Fruit fly (Drosophila melanogaster): Measurements from ENCODE around the gene CG17681.

The CG17681 gene

dm6 chr2L:18137591-18138247 lies 15.2 kb upstream of the CG17681 start, which contains the start of gene kel (continued):
- TF ChIP-seq CG4360 (GFP tag; IDR thresholded peaks at IDR 0.05) = peak; percentile 95
- TF ChIP-seq CG17568 (GFP tag; optimal IDR thresholded peaks at IDR 0.05) = peak; percentile 60
- peak; percentile 19 for TF ChIP-seq CG10654 (GFP tag; optimal IDR thresholded peaks at IDR 0.05)
- TF ChIP-seq bab2 (GFP tag; optimal IDR thresholded peaks at IDR 0.05) = peak; percentile 16
- TF ChIP-seq exex (tag; optimal IDR thresholded peaks at IDR 0.05) = no peak
- TF ChIP-seq CG5180 (GFP tag; optimal IDR thresholded peaks at IDR 0.05) = peak; percentile 13
- TF ChIP-seq CG12391 (tag; optimal IDR thresholded peaks at IDR 0.05) = peak; percentile 67
- TF ChIP-seq CG16779 (GFP tag; IDR thresholded peaks at IDR 0.05) = no peak
- TF ChIP-seq Tbp (GFP tag; optimal IDR thresholded peaks at IDR 0.05) = no peak
- TF ChIP-seq Fer1 (GFP tag; optimal IDR thresholded peaks at IDR 0.05) = peak; percentile 71
- no peak for TF ChIP-seq CG6272 (GFP tag; IDR thresholded peaks at IDR 0.05)
- peak; percentile 39 for TF ChIP-seq cad (GFP tag; optimal IDR thresholded peaks at IDR 0.05)
- TF ChIP-seq Pdp1 (GFP tag; optimal IDR thresholded peaks at IDR 0.05) = peak in 1 of 2 experiments; percentile 42
- TF ChIP-seq bbx (GFP tag; IDR thresholded peaks at IDR 0.05; ENCODE audit: partially characterized antibody) = peak; percentile 87
- no peak for TF ChIP-seq maf-S (GFP tag; optimal IDR thresholded peaks at IDR 0.05)
- TF ChIP-seq CG13287 (GFP tag; IDR thresholded peaks at IDR 0.05; ENCODE audit: partially characterized antibody) = peak; percentile 82
- TF ChIP-seq CG31224 (GFP tag; IDR thresholded peaks at IDR 0.05) = no peak
- TF ChIP-seq onecut (GFP tag; IDR thresholded peaks at IDR 0.05) = peak; percentile 42
- TF ChIP-seq insv (GFP tag; optimal IDR thresholded peaks at IDR 0.05) = no peak
- TF ChIP-seq da (GFP tag; optimal IDR thresholded peaks at IDR 0.05) = no peak

- TF ChIP-seq H2.0 (GFP tag; IDR thresholded peaks at IDR 0.05) (no peak), CG4820 (GFP tag; optimal IDR thresholded peaks at IDR 0.05) (no peak), slbo (GFP tag; IDR thresholded peaks at IDR 0.05) (no peak), CG17612 (GFP tag; IDR thresholded peaks at IDR 0.05) (no peak), CG4360 (GFP tag; IDR thresholded peaks at IDR 0.05) (no peak), CG11398 (GFP tag; optimal IDR thresholded peaks at IDR 0.05) (no peak), CG6765 (GFP tag; optimal IDR thresholded peaks at IDR 0.05) (no peak), Opbp (GFP tag; IDR thresholded peaks at IDR 0.05; ENCODE audit: partially characterized antibody) (no peak), CG11560 (tag; IDR thresholded peaks at IDR 0.05) (no peak), zen2 (GFP tag; IDR thresholded peaks at IDR 0.05; ENCODE audit: partially characterized antibody) (0 out of 3 replicates have a peak, but pooled peaks have one; percentile 33), Trl (optimal IDR thresholded peaks at IDR 0.05) (no peak), Trl (GFP tag; optimal IDR thresholded peaks at IDR 0.05) (no peak), Hr39 (optimal IDR thresholded peaks at IDR 0.05) (peak; percentile 80), sens-2 (GFP tag; IDR thresholded peaks at IDR 0.05) (no peak), jigr1 (GFP tag; IDR thresholded peaks at IDR 0.05) (no peak), CG4404 (GFP tag; IDR thresholded peaks at IDR 0.05) (no peak), dimm (GFP tag; IDR thresholded peaks at IDR 0.05) (0 out of 2 replicates have a peak, but pooled peaks have one; percentile 30), Vsx1 (GFP tag; optimal IDR thresholded peaks at IDR 0.05) (no peak), hb (GFP tag; IDR thresholded peaks at IDR 0.05; ENCODE audit: partially characterized antibody) (0 out of 3 replicates have a peak, but pooled peaks have one; percentile 35)
Measured at dm6 chr2L:18140544-18140943, 12.4 kb upstream of the CG17681 start.

All from whole organism, embryonic.